Worm (Caenorhabditis elegans) whole organism, L1 larva: ENCODE results near the gene dhs-29.

ENCODE experiments used
- ceh-63 ChIP-seq: fragments of 200-800 bp; sonication (Bioruptor generic); optimal IDR thresholded peaks from 2 replicates; lab custom pipeline; 2018; ENCODE audit warnings: mild to moderate bottlenecking, missing genetic modification characterization, missing compliant biosample characterization
- ceh-82 ChIP-seq, 3 experiments: fragments of 150-350 bp in 1 of 3; sonication (generic microtip) in 2 of 3; optimal IDR thresholded peaks; 2 replicates each; lab custom pipeline; 2014 to 2017; ENCODE audit warnings: missing biosample characterization in 3 of 3, missing genetic modification characterization in 3 of 3
- ces-1 ChIP-seq: fragments of 150-350 bp; optimal IDR thresholded peaks from 2 replicates; lab custom pipeline; 2014; ENCODE audit warnings: missing biosample characterization, missing genetic modification reagents, missing genetic modification characterization
- jun-1 ChIP-seq: fragments of 150-350 bp; optimal IDR thresholded peaks from 2 replicates; lab custom pipeline; 2014; ENCODE audit warnings: missing biosample characterization, missing genetic modification reagents, missing genetic modification characterization
- mab-9 ChIP-seq: fragments of 200-800 bp; sonication (Bioruptor generic); IDR thresholded peaks from 2 replicates; pipeline ENCODE4 v1.3.6; 2022; ENCODE audit warnings: missing genetic modification reagents, missing genetic modification characterization, missing compliant biosample characterization
- nhr-11 ChIP-seq: fragments of 150-350 bp; optimal IDR thresholded peaks from 2 replicates; lab custom pipeline; 2014; ENCODE audit warnings: missing biosample characterization, missing genetic modification characterization
- sptf-1 ChIP-seq: fragments of 150-350 bp; optimal IDR thresholded peaks from 2 replicates; lab custom pipeline; 2014; ENCODE audit warnings: missing biosample characterization, missing genetic modification characterization
- sup-37 ChIP-seq: fragments of 200-800 bp; sonication (Bioruptor generic); optimal IDR thresholded peaks from 2 replicates; lab custom pipeline; 2018; ENCODE audit warnings: mild to moderate bottlenecking, missing genetic modification characterization, missing compliant biosample characterization
- unc-62 ChIP-seq: fragments of 150-350 bp; optimal IDR thresholded peaks from 2 replicates; lab custom pipeline; 2014; ENCODE audit warnings: missing biosample characterization, missing genetic modification reagents, missing genetic modification characterization
- ztf-4 ChIP-seq: fragments of 150-350 bp; optimal IDR thresholded peaks from 2 replicates; lab custom pipeline; 2014; ENCODE audit warnings: missing biosample characterization, missing genetic modification characterization

DNA sequence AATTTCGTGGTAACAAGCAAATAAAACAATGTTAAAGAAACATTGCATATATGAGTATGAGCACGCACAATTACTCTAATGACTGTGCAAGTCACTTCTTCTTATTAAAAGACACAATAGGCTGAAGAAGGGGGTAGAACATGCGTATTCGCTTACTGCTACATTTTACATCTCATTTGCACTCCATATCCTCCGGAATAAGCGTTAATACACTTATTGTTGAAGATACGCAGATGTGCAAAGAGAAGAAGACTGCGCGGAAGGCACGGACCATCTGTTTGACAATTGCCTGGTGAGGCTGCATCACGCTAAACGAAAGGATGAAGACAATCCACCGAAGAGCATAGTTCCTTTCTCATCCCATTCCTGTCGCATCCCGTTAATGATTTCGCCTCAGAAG is 48.2 kb upstream of the dhs-29 start:
- TF ChIP-seq ztf-4 (tag; lab: Kevin White, UChicago) (no peak), ces-1 (GFP tag; lab: Kevin White, UChicago) (no peak), sptf-1 (no peak), ceh-63 (no peak), mab-9 (GFP tag; lab: Robert Waterston, UW) (no peak), sup-37 (GFP tag; lab: Kevin White, UChicago) (no peak), jun-1 (tag; lab: Kevin White, UChicago) (no peak), unc-62 (no peak), ceh-82 (tag; optimal IDR thresholded peaks at IDR 0.05; lab: Kevin White, UChicago) (no peak), nhr-11 (tag; lab: Kevin White, UChicago) (no peak)
